Worm (Caenorhabditis elegans): Measurements from ENCODE around the gene glb-11.

glb-11 gene

ce11 chrIII:3957850-3958249, 34.1 kb downstream of the glb-11 start:
- TF ChIP-seq ref-1 (GFP tag; conservative IDR thresholded peaks at IDR 0.05) (no peak), med-1 (GFP tag; optimal IDR thresholded peaks at IDR 0.05; ENCODE audit: insufficient read depth) (no peak), T22C8.4 (GFP tag; IDR thresholded peaks at IDR 0.05) (no peak), tab-1 (GFP tag; IDR thresholded peaks at IDR 0.05) (no peak), flt-1 (GFP tag; IDR thresholded peaks at IDR 0.05) (no peak), klf-2 (GFP tag; conservative IDR thresholded peaks at IDR 0.05) (no peak), ztf-29 (GFP tag; IDR thresholded peaks at IDR 0.05) (no peak), ztf-23 (GFP tag; IDR thresholded peaks at IDR 0.05) (no peak), cog-1 (tag; optimal IDR thresholded peaks at IDR 0.05) (no peak)

ce11 chrIII:3957119-3957739, 34.8 kb downstream of the glb-11 start:
- TF ChIP-seq ref-1 (GFP tag; conservative IDR thresholded peaks at IDR 0.05): no peak
- no peak for TF ChIP-seq T22C8.4 (GFP tag; IDR thresholded peaks at IDR 0.05)
- TF ChIP-seq tab-1 (GFP tag; IDR thresholded peaks at IDR 0.05): no peak
- TF ChIP-seq cog-1 (tag; optimal IDR thresholded peaks at IDR 0.05): no peak
- no peak for TF ChIP-seq med-1 (GFP tag; optimal IDR thresholded peaks at IDR 0.05; ENCODE audit: insufficient read depth)
- no peak for TF ChIP-seq klf-2 (GFP tag; conservative IDR thresholded peaks at IDR 0.05)
- TF ChIP-seq ztf-23 (GFP tag; IDR thresholded peaks at IDR 0.05): no peak
- no peak for TF ChIP-seq flt-1 (GFP tag; IDR thresholded peaks at IDR 0.05)
- TF ChIP-seq ztf-29 (GFP tag; IDR thresholded peaks at IDR 0.05): no peak

- TF ChIP-seq klf-2 (GFP tag; conservative IDR thresholded peaks at IDR 0.05) (no peak), cog-1 (tag; optimal IDR thresholded peaks at IDR 0.05) (no peak), ref-1 (GFP tag; conservative IDR thresholded peaks at IDR 0.05) (no peak), flt-1 (GFP tag; IDR thresholded peaks at IDR 0.05) (no peak), med-1 (GFP tag; optimal IDR thresholded peaks at IDR 0.05; ENCODE audit: insufficient read depth) (no peak), ztf-23 (GFP tag; IDR thresholded peaks at IDR 0.05) (no peak), tab-1 (GFP tag; IDR thresholded peaks at IDR 0.05) (no peak), ztf-29 (GFP tag; IDR thresholded peaks at IDR 0.05) (no peak), T22C8.4 (GFP tag; IDR thresholded peaks at IDR 0.05) (no peak)
Observed at ce11 chrIII:3956293-3956692, 35.7 kb downstream of the glb-11 start, which contains the start of gene F37A8.5. Gene F37A8.5 (plus strand): TSS chrIII:3956624.

- no peak for TF ChIP-seq klf-2 (GFP tag; conservative IDR thresholded peaks at IDR 0.05)
- no peak for TF ChIP-seq ztf-23 (GFP tag; IDR thresholded peaks at IDR 0.05)
Observed at ce11 chrIII:3955674-3956073, 36.3 kb downstream of the glb-11 start.

ce11 chrIII:3954828-3955227, 37.2 kb downstream of the glb-11 start:
- TF ChIP-seq flt-1 (GFP tag; IDR thresholded peaks at IDR 0.05): no peak
- no peak for TF ChIP-seq med-1 (GFP tag; optimal IDR thresholded peaks at IDR 0.05; ENCODE audit: insufficient read depth)
- no peak for TF ChIP-seq tab-1 (GFP tag; IDR thresholded peaks at IDR 0.05)
- no peak for TF ChIP-seq klf-2 (GFP tag; conservative IDR thresholded peaks at IDR 0.05)
- no peak for TF ChIP-seq ref-1 (GFP tag; conservative IDR thresholded peaks at IDR 0.05)
- no peak for TF ChIP-seq ztf-29 (GFP tag; IDR thresholded peaks at IDR 0.05)
- no peak for TF ChIP-seq ztf-23 (GFP tag; IDR thresholded peaks at IDR 0.05)
- TF ChIP-seq T22C8.4 (GFP tag; IDR thresholded peaks at IDR 0.05): no peak
- TF ChIP-seq cog-1 (tag; optimal IDR thresholded peaks at IDR 0.05): no peak

- TF ChIP-seq med-1 (GFP tag; optimal IDR thresholded peaks at IDR 0.05; ENCODE audit: insufficient read depth) (no peak), T22C8.4 (GFP tag; IDR thresholded peaks at IDR 0.05) (no peak), flt-1 (GFP tag; IDR thresholded peaks at IDR 0.05) (no peak)
Observed at ce11 chrIII:3954220-3954619, 37.8 kb downstream of the glb-11 start.

- TF ChIP-seq cog-1 (tag; optimal IDR thresholded peaks at IDR 0.05): no peak
- no peak for TF ChIP-seq ref-1 (GFP tag; conservative IDR thresholded peaks at IDR 0.05)
- no peak for TF ChIP-seq ztf-29 (GFP tag; IDR thresholded peaks at IDR 0.05)
- no peak for TF ChIP-seq klf-2 (GFP tag; conservative IDR thresholded peaks at IDR 0.05)
- TF ChIP-seq flt-1 (GFP tag; IDR thresholded peaks at IDR 0.05): no peak
- no peak for TF ChIP-seq tab-1 (GFP tag; IDR thresholded peaks at IDR 0.05)
- no peak for TF ChIP-seq T22C8.4 (GFP tag; IDR thresholded peaks at IDR 0.05)
- TF ChIP-seq ztf-23 (GFP tag; IDR thresholded peaks at IDR 0.05): no peak
- TF ChIP-seq med-1 (GFP tag; optimal IDR thresholded peaks at IDR 0.05; ENCODE audit: insufficient read depth): no peak
Observed at ce11 chrIII:3953235-3953634, 38.8 kb downstream of the glb-11 start.

ce11 chrIII:3952058-3952457, 39.9 kb downstream of the glb-11 start:
- no peak for TF ChIP-seq ztf-23 (GFP tag; IDR thresholded peaks at IDR 0.05)
- TF ChIP-seq ztf-29 (GFP tag; IDR thresholded peaks at IDR 0.05): no peak
- TF ChIP-seq ref-1 (GFP tag; conservative IDR thresholded peaks at IDR 0.05): no peak
- TF ChIP-seq flt-1 (GFP tag; IDR thresholded peaks at IDR 0.05): no peak
- no peak for TF ChIP-seq klf-2 (GFP tag; conservative IDR thresholded peaks at IDR 0.05)
- no peak for TF ChIP-seq T22C8.4 (GFP tag; IDR thresholded peaks at IDR 0.05)
- TF ChIP-seq cog-1 (tag; optimal IDR thresholded peaks at IDR 0.05): no peak
- no peak for TF ChIP-seq tab-1 (GFP tag; IDR thresholded peaks at IDR 0.05)
- TF ChIP-seq med-1 (GFP tag; optimal IDR thresholded peaks at IDR 0.05; ENCODE audit: insufficient read depth): no peak
